Worm (Caenorhabditis elegans): ENCODE data around the gene tag-314.

DNA sequence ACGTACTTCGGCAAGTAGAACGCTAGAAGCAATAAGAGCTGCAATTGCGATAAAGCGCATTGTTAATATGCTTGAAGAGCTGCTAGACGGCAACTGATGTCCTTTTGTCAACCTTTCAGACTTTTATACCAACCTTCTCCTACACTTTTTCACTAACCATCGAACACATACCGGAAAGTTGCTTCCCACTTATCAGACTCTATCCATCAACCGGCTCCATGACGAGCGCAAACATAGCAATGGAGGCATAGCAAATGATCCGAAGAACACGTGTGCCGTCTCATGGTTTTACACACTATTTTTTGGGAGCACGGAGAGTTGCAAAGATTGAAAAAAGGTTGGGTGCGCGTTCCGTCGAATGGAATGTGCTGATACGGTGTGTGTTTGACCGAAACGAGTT lies 46.8 kb downstream of the tag-314 start, which contains the start of gene abu-1:
- TF ChIP-seq mdl-1 (tag; optimal IDR thresholded peaks at IDR 0.05) (no peak), fkh-2 (tag; optimal IDR thresholded peaks at IDR 0.05) (no peak), sea-2 (GFP tag; optimal IDR thresholded peaks at IDR 0.05) (no peak), fkh-10 (GFP tag; optimal IDR thresholded peaks at IDR 0.05) (no peak)
